Fruit fly (Drosophila melanogaster) whole organism, prepupa: ENCODE data around the gene CG32537.
A peak's percentile ranks its signal among the peaks of the same experiment; 100 is the strongest.

Experiments
- Blimp-1 ChIP-seq: fragments of 200-800 bp; sonication (Bioruptor generic); optimal IDR thresholded peaks from 3 replicates; lab custom pipeline; 2017; ENCODE audit warnings: missing biosample characterization, missing genetic modification characterization, mild to moderate bottlenecking, moderate library complexity, missing genetic modification reagents
- CG10631 ChIP-seq: fragments of 200-800 bp; sonication (Bioruptor generic); optimal IDR thresholded peaks from 2 replicates; lab custom pipeline; 2016; ENCODE audit warnings: missing biosample characterization, missing genetic modification characterization
- CG10669 ChIP-seq: fragments of 200-800 bp; sonication (Bioruptor generic); optimal IDR thresholded peaks from 3 replicates; lab custom pipeline; 2018; ENCODE audit warnings: missing biosample characterization, mild to moderate bottlenecking, missing genetic modification characterization, moderate library complexity
- CG11294 ChIP-seq: fragments of 200-800 bp; sonication (Bioruptor generic); IDR thresholded peaks from 2 replicates; pipeline ENCODE4 v1.3.6; 2022; ENCODE audit warnings: missing biosample characterization, missing genetic modification characterization
- CG11762 ChIP-seq: fragments of 200-800 bp; sonication (Bioruptor generic); optimal IDR thresholded peaks from 3 replicates; lab custom pipeline; 2016; ENCODE audit warnings: missing biosample characterization, missing genetic modification characterization; ENCODE audit not compliant: insufficient read depth
- CG15336 ChIP-seq: fragments of 200-800 bp; sonication (Bioruptor generic); IDR thresholded peaks from 2 replicates; pipeline ENCODE4 v1.3.6; 2022; ENCODE audit warnings: missing biosample characterization, missing genetic modification characterization
- CG1621 ChIP-seq: fragments of 200-800 bp; sonication (Bioruptor generic); optimal IDR thresholded peaks from 3 replicates; lab custom pipeline; 2018; ENCODE audit warnings: missing biosample characterization, mild to moderate bottlenecking, missing genetic modification characterization
- CG16779 ChIP-seq: fragments of 200-800 bp; sonication (Bioruptor generic); optimal IDR thresholded peaks from 3 replicates; lab custom pipeline; 2017; ENCODE audit warnings: missing biosample characterization, mild to moderate bottlenecking, missing genetic modification characterization
- CG3032 ChIP-seq: fragments of 200-800 bp; optimal IDR thresholded peaks from 2 replicates; lab custom pipeline; 2019; ENCODE audit warnings: missing biosample characterization, mild to moderate bottlenecking, missing genetic modification characterization, moderate library complexity
- CG31627 ChIP-seq: fragments of 200-800 bp; sonication (Bioruptor generic); optimal IDR thresholded peaks from 3 replicates; lab custom pipeline; 2016; ENCODE audit warnings: missing biosample characterization, missing genetic modification characterization
- CG32006 ChIP-seq: fragments of 200-800 bp; sonication (Bioruptor generic); optimal IDR thresholded peaks from 3 replicates; lab custom pipeline; 2017; ENCODE audit warnings: missing biosample characterization, mild to moderate bottlenecking, missing genetic modification characterization
- CG34406 ChIP-seq: fragments of 200-800 bp; sonication (Bioruptor generic); optimal IDR thresholded peaks from 3 replicates; lab custom pipeline; 2016; ENCODE audit warnings: missing biosample characterization, missing genetic modification characterization
- CG4318 ChIP-seq: fragments of 200-800 bp; sonication (Bioruptor generic); optimal IDR thresholded peaks from 3 replicates; lab custom pipeline; 2017; ENCODE audit warnings: missing biosample characterization, mild to moderate bottlenecking, missing genetic modification characterization
- CG6163 ChIP-seq: fragments of 200-800 bp; sonication (Bioruptor generic); IDR thresholded peaks from 3 replicates; pipeline ENCODE4 v1.3.6; 2022; ENCODE audit warnings: missing biosample characterization, missing genetic modification characterization
- CG6276 ChIP-seq: fragments of 200-800 bp; sonication (Bioruptor generic); optimal IDR thresholded peaks from 2 replicates; lab custom pipeline; 2017; ENCODE audit warnings: missing biosample characterization, mild to moderate bottlenecking, missing genetic modification characterization
- CG6792 ChIP-seq: fragments of 200-800 bp; sonication (Bioruptor generic); optimal IDR thresholded peaks from 3 replicates; lab custom pipeline; 2016; ENCODE audit warnings: missing biosample characterization, missing genetic modification characterization
- CG6854 ChIP-seq: fragments of 200-800 bp; sonication (Bioruptor generic); optimal IDR thresholded peaks from 2 replicates; lab custom pipeline; 2017; ENCODE audit warnings: missing biosample characterization, mild to moderate bottlenecking, missing genetic modification characterization
- CG7368 ChIP-seq: fragments of 200-800 bp; sonication (Bioruptor generic); optimal IDR thresholded peaks from 3 replicates; lab custom pipeline; 2016; ENCODE audit warnings: missing biosample characterization, missing genetic modification characterization
- CG8119 ChIP-seq: fragments of 200-800 bp; sonication (Bioruptor generic); IDR thresholded peaks from 3 replicates; pipeline ENCODE4 v1.3.6; 2022; ENCODE audit warnings: missing biosample characterization, missing genetic modification characterization
- CG8319 ChIP-seq: fragments of 200-800 bp; sonication (Bioruptor generic); optimal IDR thresholded peaks from 3 replicates; lab custom pipeline; 2016; ENCODE audit warnings: missing biosample characterization, missing genetic modification characterization
- CG8632 ChIP-seq: fragments of 200-800 bp; sonication (Bioruptor generic); optimal IDR thresholded peaks from 3 replicates; lab custom pipeline; 2016; ENCODE audit warnings: missing biosample characterization, missing genetic modification characterization
- CG9139 ChIP-seq: fragments of 200-800 bp; sonication (Bioruptor generic); optimal IDR thresholded peaks from 3 replicates; lab custom pipeline; 2017; ENCODE audit warnings: missing biosample characterization, mild to moderate bottlenecking, missing genetic modification characterization
- Eip75B ChIP-seq: fragments of 200-800 bp; sonication (Bioruptor generic); optimal IDR thresholded peaks from 3 replicates; lab custom pipeline; 2016; ENCODE audit warnings: missing biosample characterization, missing genetic modification characterization
- Eip78C ChIP-seq: fragments of 200-800 bp; sonication (Bioruptor generic); peaks from one replicate; lab custom pipeline; 2016; ENCODE audit warnings: missing biosample characterization, missing genetic modification characterization
- Eip93F ChIP-seq: fragments of 200-800 bp; sonication (Bioruptor generic); optimal IDR thresholded peaks from 2 replicates; lab custom pipeline; 2016; ENCODE audit warnings: missing biosample characterization, mild to moderate bottlenecking, missing genetic modification characterization
- Ets21C ChIP-seq: fragments of 200-800 bp; sonication (Bioruptor generic); optimal IDR thresholded peaks from 3 replicates; lab custom pipeline; 2016; ENCODE audit warnings: missing biosample characterization, missing genetic modification characterization
- Ets96B ChIP-seq: fragments of 200-800 bp; optimal IDR thresholded peaks from 2 replicates; lab custom pipeline; 2019; ENCODE audit warnings: missing biosample characterization, mild to moderate bottlenecking, missing genetic modification characterization, moderate library complexity
- Gug ChIP-seq: fragments of 200-800 bp; sonication (Bioruptor generic); IDR thresholded peaks from 2 replicates; pipeline ENCODE4 v1.3.6; 2022; ENCODE audit warnings: missing biosample characterization, missing genetic modification characterization
- Hr38 ChIP-seq: sonication (Bioruptor generic); optimal IDR thresholded peaks from 2 replicates; lab custom pipeline; 2016; ENCODE audit warnings: missing biosample characterization, missing genetic modification characterization
- Hr39 ChIP-seq: fragments of 200-800 bp; sonication (Bioruptor generic); optimal IDR thresholded peaks from 2 replicates; lab custom pipeline; 2016; ENCODE audit warnings: missing biosample characterization, missing genetic modification characterization
- Hr4 ChIP-seq: fragments of 200-800 bp; sonication (Bioruptor generic); optimal IDR thresholded peaks from 3 replicates; lab custom pipeline; 2016; ENCODE audit warnings: missing biosample characterization, missing genetic modification characterization
- Lpt ChIP-seq: fragments of 200-800 bp; sonication (Bioruptor generic); optimal IDR thresholded peaks from 3 replicates; lab custom pipeline; 2016; ENCODE audit warnings: missing biosample characterization, missing genetic modification characterization
- Met ChIP-seq: fragments of 200-800 bp; sonication (Bioruptor generic); optimal IDR thresholded peaks from 3 replicates; lab custom pipeline; 2016; ENCODE audit warnings: missing biosample characterization, missing genetic modification characterization
- OdsH ChIP-seq: fragments of 200-800 bp; sonication (Bioruptor generic); optimal IDR thresholded peaks from 3 replicates; lab custom pipeline; 2016; ENCODE audit warnings: missing biosample characterization, missing genetic modification characterization
- Smox ChIP-seq: fragments of 200-800 bp; sonication (Bioruptor generic); optimal IDR thresholded peaks from 3 replicates; lab custom pipeline; 2016; ENCODE audit warnings: missing biosample characterization, missing genetic modification characterization
- Sox102F ChIP-seq: fragments of 200-800 bp; sonication (Bioruptor generic); optimal IDR thresholded peaks from 2 replicates; lab custom pipeline; 2016; ENCODE audit warnings: missing biosample characterization, mild to moderate bottlenecking, missing genetic modification characterization
- Sox14 ChIP-seq: fragments of 200-800 bp; sonication (Bioruptor generic); optimal IDR thresholded peaks from 3 replicates; lab custom pipeline; 2016; ENCODE audit warnings: missing biosample characterization, missing genetic modification characterization
- Sox15 ChIP-seq: fragments of 200-800 bp; sonication (Bioruptor generic); optimal IDR thresholded peaks from 3 replicates; lab custom pipeline; 2016; ENCODE audit warnings: missing biosample characterization, missing genetic modification characterization
- achi ChIP-seq: fragments of 200-800 bp; sonication (Bioruptor generic); optimal IDR thresholded peaks from 3 replicates; lab custom pipeline; 2016; ENCODE audit warnings: missing biosample characterization, missing genetic modification characterization
- acj6 ChIP-seq: fragments of 200-800 bp; sonication (Bioruptor generic); optimal IDR thresholded peaks from 3 replicates; lab custom pipeline; 2016; ENCODE audit warnings: missing biosample characterization, missing genetic modification characterization
- cyc ChIP-seq: fragments of 200-800 bp; sonication (Bioruptor generic); optimal IDR thresholded peaks from 3 replicates; lab custom pipeline; 2016; ENCODE audit warnings: missing biosample characterization, missing genetic modification characterization
- dac ChIP-seq: fragments of 200-800 bp; sonication (Bioruptor generic); optimal IDR thresholded peaks from 2 replicates; lab custom pipeline; 2017; ENCODE audit warnings: missing biosample characterization, mild to moderate bottlenecking, missing genetic modification characterization
- dsx ChIP-seq: fragments of 200-800 bp; optimal IDR thresholded peaks from 3 replicates; lab custom pipeline; 2019; ENCODE audit warnings: missing biosample characterization, mild to moderate bottlenecking, missing genetic modification characterization, moderate library complexity; ENCODE audit not compliant: poor library complexity, severe bottlenecking
- esn ChIP-seq: fragments of 200-800 bp; sonication (Bioruptor generic); optimal IDR thresholded peaks from 2 replicates; lab custom pipeline; 2016; ENCODE audit warnings: missing biosample characterization, mild to moderate bottlenecking, missing genetic modification characterization, moderate library complexity
- fd59A ChIP-seq: fragments of 200-800 bp; sonication (Bioruptor generic); optimal IDR thresholded peaks from 2 replicates; lab custom pipeline; 2017; ENCODE audit warnings: missing biosample characterization, mild to moderate bottlenecking, missing genetic modification characterization, missing genetic modification reagents
- fd85E ChIP-seq: fragments of 200-800 bp; sonication (Bioruptor generic); optimal IDR thresholded peaks from 3 replicates; lab custom pipeline; 2016; ENCODE audit warnings: missing biosample characterization, missing genetic modification characterization
- fkh ChIP-seq: fragments of 200-800 bp; sonication (Bioruptor generic); optimal IDR thresholded peaks from 3 replicates; lab custom pipeline; 2017; ENCODE audit warnings: missing biosample characterization, mild to moderate bottlenecking, missing genetic modification characterization, moderate library complexity
- lz ChIP-seq: fragments of 200-800 bp; sonication (Bioruptor generic); optimal IDR thresholded peaks from 3 replicates; lab custom pipeline; 2016; ENCODE audit warnings: missing biosample characterization, missing genetic modification characterization
- net ChIP-seq: fragments of 200-800 bp; sonication (Bioruptor generic); optimal IDR thresholded peaks from 3 replicates; lab custom pipeline; 2016; ENCODE audit warnings: missing biosample characterization, missing genetic modification characterization
- salr ChIP-seq, 2 experiments: fragments of 200-800 bp; sonication (Bioruptor generic); optimal IDR thresholded peaks; 3 replicates each; lab custom pipeline; 2016 to 2018; ENCODE audit warnings: missing biosample characterization in 2 of 2, missing genetic modification characterization in 2 of 2, mild to moderate bottlenecking in 1 of 2
- ss ChIP-seq, 2 experiments: fragments of 200-800 bp; sonication (Bioruptor generic); optimal IDR thresholded peaks; 2 replicates in 1 of 2; 3 replicates in 1 of 2; lab custom pipeline; 2017 to 2018; ENCODE audit warnings: mild to moderate bottlenecking in 2 of 2, missing biosample characterization in 2 of 2, missing genetic modification characterization in 2 of 2, moderate library complexity in 1 of 2
- svp ChIP-seq: fragments of 200-800 bp; sonication (Bioruptor generic); peaks from one replicate; lab custom pipeline; 2016; ENCODE audit warnings: missing biosample characterization, missing genetic modification characterization
- topi ChIP-seq: fragments of 200-800 bp; sonication (Bioruptor generic); optimal IDR thresholded peaks from 3 replicates; lab custom pipeline; 2016; ENCODE audit warnings: missing biosample characterization, missing genetic modification characterization

Gene CG32537

dm6 chrX:19262553-19262952 is 13.8 kb downstream of the CG32537 start:
- TF ChIP-seq CG8319 (no peak), CG32006 (GFP tag; lab: Kevin White, UChicago) (peak; percentile 48), Met (GFP tag; lab: Kevin White, UChicago) (no peak), fd59A (no peak), svp (no peak), dac (no peak), CG1621 (tag; lab: Kevin White, UChicago) (no peak), CG34406 (no peak), CG6854 (GFP tag; lab: Kevin White, UChicago) (no peak), CG11294 (GFP tag; lab: Robert Waterston, UW) (no peak), CG10669 (GFP tag; lab: Kevin White, UChicago) (no peak), acj6 (no peak), Lpt (GFP tag; lab: Kevin White, UChicago) (no peak), lz (GFP tag; lab: Kevin White, UChicago) (no peak), Eip78C (GFP tag; lab: Kevin White, UChicago) (peak; percentile 68), Ets96B (peak; percentile 30), topi (no peak), Eip93F (GFP tag; lab: Kevin White, UChicago) (no peak), OdsH (no peak), fd85E (GFP tag; lab: Kevin White, UChicago) (no peak), Eip75B (GFP tag; lab: Kevin White, UChicago) (no peak), Smox (no peak), achi (GFP tag; lab: Kevin White, UChicago) (peak; percentile 11), net (GFP tag; lab: Kevin White, UChicago) (no peak), cyc (GFP tag; lab: Kevin White, UChicago) (no peak), CG10631 (GFP tag; lab: Kevin White, UChicago) (no peak), Hr4 (GFP tag; lab: Kevin White, UChicago) (no peak), CG3032 (tag; lab: Kevin White, UChicago) (peak; percentile 15), CG8632 (GFP tag; lab: Kevin White, UChicago) (no peak), CG4318 (GFP tag; lab: Kevin White, UChicago) (no peak), Sox15 (GFP tag; lab: Kevin White, UChicago) (no peak), CG15336 (GFP tag; lab: Robert Waterston, UW) (peak; percentile 57; the same call in 1 of the 2 replicates), Blimp-1 (no peak), Sox102F (GFP tag; lab: Kevin White, UChicago) (no peak), CG8119 (GFP tag; lab: Robert Waterston, UW) (peak; percentile 54; the same call in 2 of the 3 replicates), Hr38 (GFP tag; lab: Kevin White, UChicago) (no peak), fkh (no peak), CG16779 (tag; lab: Kevin White, UChicago) (no peak), Ets21C (GFP tag; lab: Kevin White, UChicago) (no peak), Hr39 (GFP tag; lab: Kevin White, UChicago) (no peak), CG7368 (GFP tag; lab: Kevin White, UChicago) (no peak), esn (peak; percentile 21), CG6276 (GFP tag; lab: Kevin White, UChicago) (no peak), CG11762 (GFP tag; lab: Kevin White, UChicago) (no peak), Gug (no peak), Sox14 (GFP tag; lab: Kevin White, UChicago) (no peak), CG31627 (GFP tag; lab: Kevin White, UChicago) (no peak), salr (GFP tag; optimal IDR thresholded peaks at IDR 0.05; lab: Kevin White, UChicago) (no peak), ss (GFP tag; optimal IDR thresholded peaks at IDR 0.05; lab: Kevin White, UChicago) (no peak), CG9139 (GFP tag; lab: Kevin White, UChicago) (no peak), dsx (no peak), CG6792 (GFP tag; lab: Kevin White, UChicago) (no peak), CG6163 (GFP tag; lab: Robert Waterston, UW) (no peak)
